Worm (Caenorhabditis elegans) whole organism, L4/young adult: ENCODE data around the gene T07A9.12.

ENCODE experiments used
- dao-5 ChIP-seq: sonication (generic microtip); optimal IDR thresholded peaks from 2 replicates; lab custom pipeline; 2016; ENCODE audit warnings: missing genotype, missing genetic modification characterization, moderate library complexity, missing compliant biosample characterization
- him-1 ChIP-seq: sonication (generic microtip); optimal IDR thresholded peaks from 2 replicates; lab custom pipeline; 2016; ENCODE audit warnings: missing genotype, missing genetic modification reagents, missing genetic modification characterization, missing compliant biosample characterization

DNA sequence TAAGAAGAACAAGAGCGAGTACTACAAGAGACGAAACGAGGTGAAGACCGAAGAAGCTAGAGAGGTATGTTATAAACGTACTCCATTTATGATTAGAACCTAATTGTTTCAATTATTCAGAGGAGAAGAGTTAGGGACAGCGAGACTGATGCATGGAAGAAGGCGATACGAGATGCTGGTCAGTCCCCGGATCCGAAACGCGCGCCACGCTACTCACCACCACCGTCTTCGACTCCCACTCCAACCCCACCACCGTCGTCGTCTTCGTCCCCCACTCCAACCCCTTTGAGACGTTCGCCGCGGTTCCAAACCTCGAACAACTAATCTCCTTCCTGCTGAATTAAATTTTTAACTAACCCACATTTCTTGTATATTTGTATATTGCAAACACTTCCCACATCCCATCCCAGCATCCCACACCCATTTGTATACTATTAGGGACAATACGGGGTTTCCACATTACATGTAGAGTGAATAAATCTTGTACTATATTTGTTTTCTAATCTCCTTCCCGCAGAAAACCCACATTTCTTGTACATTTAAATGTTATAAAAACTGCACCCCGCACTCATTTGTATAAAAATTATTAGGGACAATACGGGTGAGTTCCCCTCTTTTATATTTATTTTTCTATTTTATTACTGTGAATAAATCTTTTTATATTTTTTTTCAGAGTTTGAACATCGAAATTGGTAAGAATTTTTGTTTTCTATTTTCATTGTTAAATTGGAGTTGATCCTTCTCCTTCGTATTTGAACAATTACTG, 23.2 kb upstream of the T07A9.12 start:
- TF ChIP-seq him-1 (no peak), dao-5 (tag; lab: Kevin White, UChicago) (no peak)
